Worm (Caenorhabditis elegans): Measurements from ENCODE around the gene otpl-2.

DNA sequence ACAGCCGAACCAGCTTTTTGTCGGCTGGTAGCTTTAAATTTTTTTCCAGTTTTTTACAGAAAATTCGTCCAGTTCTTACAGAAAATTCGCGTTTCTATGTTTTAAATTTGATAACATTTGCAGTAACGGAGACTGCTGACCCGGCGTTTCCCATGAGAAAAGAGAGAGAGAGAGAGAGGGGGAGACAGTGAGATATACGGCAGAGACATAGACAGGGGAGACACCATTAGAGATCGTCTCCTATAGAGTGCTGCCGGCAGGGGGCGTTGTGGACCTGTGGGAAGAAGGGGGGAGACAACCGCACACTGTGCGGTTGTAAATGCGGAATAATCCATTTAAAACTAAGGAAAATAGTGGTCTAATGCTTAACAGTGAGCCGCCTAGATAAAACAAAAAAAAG lies 43.9 kb upstream of the otpl-2 start:
- TF ChIP-seq ceh-31 (tag; optimal IDR thresholded peaks at IDR 0.05) (peak; percentile 31), tbx-2 (tag; optimal IDR thresholded peaks at IDR 0.05) (no peak), hlh-15 (tag; optimal IDR thresholded peaks at IDR 0.05) (no peak), Y22D7AL.16 (tag; optimal IDR thresholded peaks at IDR 0.05) (no peak), ztf-16 (tag; optimal IDR thresholded peaks at IDR 0.05) (no peak), unc-86 (tag; optimal IDR thresholded peaks at IDR 0.05) (no peak), ama-1 (optimal IDR thresholded peaks at IDR 0.05) (no peak), hlh-8 (tag; optimal IDR thresholded peaks at IDR 0.05) (no peak), lin-11 (tag; optimal IDR thresholded peaks at IDR 0.05) (no peak), nfya-1 (tag; optimal IDR thresholded peaks at IDR 0.05) (peak; percentile 49), ceh-22 (tag; optimal IDR thresholded peaks at IDR 0.05) (no peak)
